Worm (Caenorhabditis elegans) whole organism, mixed stage, embryonic: ENCODE results near the gene Y102A11A.5.
A peak's percentile ranks its signal among the peaks of the same experiment; 100 is the strongest.

ENCODE experiments used
- M03D4.4 ChIP-seq: sonication (generic microtip); optimal IDR thresholded peaks from 2 replicates; lab custom pipeline; 2017; ENCODE audit warnings: mild to moderate bottlenecking, missing genetic modification characterization, missing compliant biosample characterization
- bed-3 ChIP-seq: fragments of 200-800 bp; sonication (Bioruptor generic); optimal IDR thresholded peaks from 3 replicates; lab custom pipeline; 2018; ENCODE audit warnings: mild to moderate bottlenecking, missing genetic modification characterization, moderate library complexity, missing compliant biosample characterization
- blmp-1 ChIP-seq: fragments of 150-350 bp; optimal IDR thresholded peaks from 2 replicates; lab custom pipeline; 2014; ENCODE audit warnings: missing biosample characterization, missing genetic modification characterization
- ceh-39 ChIP-seq: fragments of 150-350 bp; optimal IDR thresholded peaks from 2 replicates; lab custom pipeline; 2014; ENCODE audit warnings: missing biosample characterization, missing genetic modification characterization
- ceh-83 ChIP-seq: fragments of 200-800 bp; sonication (Bioruptor generic); optimal IDR thresholded peaks from 2 replicates; lab custom pipeline; 2018; ENCODE audit warnings: mild to moderate bottlenecking, missing genetic modification characterization, missing compliant biosample characterization
- ces-1 ChIP-seq: fragments of 150-350 bp; optimal IDR thresholded peaks from 2 replicates; lab custom pipeline; 2014; ENCODE audit warnings: missing biosample characterization, missing genetic modification reagents, missing genetic modification characterization
- cnd-1 ChIP-seq: fragments of 200-800 bp; sonication (Bioruptor generic); optimal IDR thresholded peaks from 2 replicates; lab custom pipeline; 2018; ENCODE audit warnings: mild to moderate bottlenecking, missing genetic modification characterization, missing compliant biosample characterization
- elt-1 ChIP-seq: sonication (generic microtip); optimal IDR thresholded peaks from 2 replicates; lab custom pipeline; 2017; ENCODE audit warnings: missing genetic modification characterization, mild to moderate bottlenecking, missing compliant biosample characterization, antibody characterized with exemption, moderate library complexity, borderline replicate concordance; ENCODE audit not compliant: insufficient read depth
- elt-3 ChIP-seq: fragments of 150-350 bp; optimal IDR thresholded peaks from 2 replicates; lab custom pipeline; 2014; ENCODE audit warnings: missing biosample characterization, missing genetic modification characterization
- flh-1 ChIP-seq: fragments of 200-800 bp; sonication (Bioruptor generic); optimal IDR thresholded peaks from 2 replicates; lab custom pipeline; 2018; ENCODE audit warnings: mild to moderate bottlenecking, missing genetic modification characterization, moderate library complexity, missing compliant biosample characterization
- ham-2 ChIP-seq: fragments of 200-800 bp; sonication (Bioruptor generic); optimal IDR thresholded peaks from 2 replicates; lab custom pipeline; 2018; ENCODE audit warnings: mild to moderate bottlenecking, missing genetic modification characterization, missing compliant biosample characterization
- hlh-1 ChIP-seq: fragments of 150-350 bp; optimal IDR thresholded peaks from 2 replicates; lab custom pipeline; 2014; ENCODE audit warnings: missing biosample characterization, missing genetic modification reagents, missing genetic modification characterization
- lin-13 ChIP-seq: fragments of 150-350 bp; optimal IDR thresholded peaks from 2 replicates; lab custom pipeline; 2014; ENCODE audit warnings: missing biosample characterization, missing genetic modification characterization
- lin-32 ChIP-seq: fragments of 200-800 bp; sonication (Bioruptor generic); optimal IDR thresholded peaks from 2 replicates; lab custom pipeline; 2018; ENCODE audit warnings: mild to moderate bottlenecking, missing genetic modification characterization, missing compliant biosample characterization
- lsy-2 ChIP-seq: fragments of 150-350 bp; optimal IDR thresholded peaks from 2 replicates; lab custom pipeline; 2014; ENCODE audit warnings: missing biosample characterization, missing genetic modification characterization
- mab-5 ChIP-seq: fragments of 150-350 bp; optimal IDR thresholded peaks from 2 replicates; lab custom pipeline; 2014; ENCODE audit warnings: missing biosample characterization, missing genetic modification characterization
- mep-1 ChIP-seq: fragments of 150-350 bp; optimal IDR thresholded peaks from 2 replicates; lab custom pipeline; 2017; ENCODE audit warnings: missing biosample characterization, missing genetic modification reagents, missing genetic modification characterization, inconsistent platforms
- mls-2 ChIP-seq: sonication (generic microtip); optimal IDR thresholded peaks from 2 replicates; lab custom pipeline; 2016; ENCODE audit warnings: mild to moderate bottlenecking, missing genetic modification characterization, moderate library complexity, missing compliant biosample characterization
- nhr-12 ChIP-seq: fragments of 150-350 bp; optimal IDR thresholded peaks from 2 replicates; lab custom pipeline; 2014; ENCODE audit warnings: missing biosample characterization, missing genetic modification characterization
- nhr-2 ChIP-seq: fragments of 150-350 bp; optimal IDR thresholded peaks from 2 replicates; lab custom pipeline; 2014; ENCODE audit warnings: missing biosample characterization, missing genetic modification characterization
- nhr-28 ChIP-seq: fragments of 150-350 bp; optimal IDR thresholded peaks from 2 replicates; lab custom pipeline; 2014; ENCODE audit warnings: missing biosample characterization, missing genetic modification characterization
- nhr-76 ChIP-seq: sonication (generic microtip); optimal IDR thresholded peaks from 2 replicates; lab custom pipeline; 2017; ENCODE audit warnings: missing biosample characterization, missing genetic modification characterization
- pha-4 ChIP-seq: fragments of 150-350 bp; optimal IDR thresholded peaks from 2 replicates; lab custom pipeline; 2018; ENCODE audit warnings: missing biosample characterization, missing genetic modification reagents, missing genetic modification characterization
- sem-2 ChIP-seq: fragments of 200-800 bp; sonication (Bioruptor generic); optimal IDR thresholded peaks from 2 replicates; lab custom pipeline; 2018; ENCODE audit warnings: mild to moderate bottlenecking, missing genetic modification characterization, missing compliant biosample characterization
- snpc-4 ChIP-seq: fragments of 150-350 bp; optimal IDR thresholded peaks from 2 replicates; lab custom pipeline; 2014; ENCODE audit warnings: missing biosample characterization, missing genetic modification characterization
- sptf-1 ChIP-seq: sonication (generic microtip); optimal IDR thresholded peaks from 2 replicates; lab custom pipeline; 2017; ENCODE audit warnings: mild to moderate bottlenecking, missing genetic modification characterization, moderate library complexity, missing compliant biosample characterization
- tbx-8 ChIP-seq: fragments of 200-800 bp; sonication (Bioruptor generic); optimal IDR thresholded peaks from 2 replicates; lab custom pipeline; 2018; ENCODE audit warnings: mild to moderate bottlenecking, missing genetic modification characterization, moderate library complexity, missing compliant biosample characterization
- unc-120 ChIP-seq: sonication (generic microtip); optimal IDR thresholded peaks from 2 replicates; lab custom pipeline; 2017; ENCODE audit warnings: missing genetic modification characterization, missing compliant biosample characterization; ENCODE audit not compliant: poor library complexity, severe bottlenecking
- unc-39 ChIP-seq: fragments of 150-350 bp; optimal IDR thresholded peaks from 2 replicates; lab custom pipeline; 2014; ENCODE audit warnings: missing biosample characterization, missing genetic modification characterization
- unc-62 ChIP-seq: fragments of 150-350 bp; optimal IDR thresholded peaks from 2 replicates; lab custom pipeline; 2014; ENCODE audit warnings: missing biosample characterization, missing genetic modification reagents, missing genetic modification characterization
- zip-8 ChIP-seq: fragments of 150-350 bp; optimal IDR thresholded peaks from 2 replicates; lab custom pipeline; 2014; ENCODE audit warnings: missing biosample characterization, missing genetic modification characterization
- ztf-11 ChIP-seq: fragments of 150-350 bp; optimal IDR thresholded peaks from 2 replicates; lab custom pipeline; 2014; ENCODE audit warnings: missing biosample characterization, missing genetic modification characterization

Gene Y102A11A.5

DNA sequence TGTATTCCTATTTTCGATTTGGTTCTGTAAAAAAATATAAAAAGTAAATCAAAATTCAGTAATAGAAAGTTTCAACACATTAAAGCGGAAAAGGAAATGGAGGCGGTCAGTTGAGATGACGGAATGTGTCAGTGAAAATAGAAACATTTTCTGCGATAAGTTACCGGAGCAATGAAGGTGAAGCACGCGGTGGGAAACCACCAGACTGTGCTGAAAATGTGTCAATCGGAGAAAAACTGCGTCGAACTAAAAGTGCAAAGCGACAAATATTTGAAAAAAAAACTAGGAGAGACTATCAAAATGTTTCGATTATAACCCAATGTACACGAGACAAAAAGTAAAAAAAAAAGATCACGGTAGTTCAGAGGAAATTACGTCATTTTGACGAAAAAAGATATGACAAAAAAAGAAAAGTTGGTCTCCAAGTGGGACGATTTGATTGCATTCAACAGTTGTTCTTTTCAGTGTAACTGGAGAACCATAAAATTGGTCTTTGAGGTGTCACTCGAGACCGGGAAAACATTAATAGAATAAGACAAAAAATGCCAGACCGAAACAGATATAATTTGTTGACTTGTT, 39.1 kb upstream of the Y102A11A.5 start, which contains the start of gene acl-4:
acl-4 (minus strand) TSS at position 27 of the 579 bp plus-strand sequence.
- TF ChIP-seq ham-2: no peak
- TF ChIP-seq blmp-1 (tag; lab: Kevin White, UChicago): no peak
- no peak for TF ChIP-seq tbx-8
- TF ChIP-seq zip-8 (tag; lab: Kevin White, UChicago): no peak
- TF ChIP-seq elt-3 (tag; lab: Kevin White, UChicago): no peak

DNA sequence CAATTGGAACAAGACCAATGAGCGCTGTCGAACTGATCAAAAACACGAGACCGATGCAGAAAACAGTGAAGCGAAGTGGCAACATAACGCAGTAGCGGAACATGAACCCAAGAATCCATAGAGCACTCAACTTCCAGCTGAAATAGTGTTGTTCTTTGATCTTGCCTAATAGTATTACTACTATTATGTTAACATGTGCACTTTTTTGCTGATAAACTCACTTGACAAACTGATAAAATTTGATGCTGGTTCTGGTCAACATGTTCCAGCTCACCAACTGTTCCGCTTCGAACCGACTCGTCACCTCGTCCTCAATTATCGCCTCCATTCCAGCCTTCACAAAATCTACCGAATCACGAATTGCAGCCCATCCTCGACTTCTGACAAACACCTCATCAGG, 36.9 kb upstream of the Y102A11A.5 start:
- TF ChIP-seq mls-2: no peak

DNA sequence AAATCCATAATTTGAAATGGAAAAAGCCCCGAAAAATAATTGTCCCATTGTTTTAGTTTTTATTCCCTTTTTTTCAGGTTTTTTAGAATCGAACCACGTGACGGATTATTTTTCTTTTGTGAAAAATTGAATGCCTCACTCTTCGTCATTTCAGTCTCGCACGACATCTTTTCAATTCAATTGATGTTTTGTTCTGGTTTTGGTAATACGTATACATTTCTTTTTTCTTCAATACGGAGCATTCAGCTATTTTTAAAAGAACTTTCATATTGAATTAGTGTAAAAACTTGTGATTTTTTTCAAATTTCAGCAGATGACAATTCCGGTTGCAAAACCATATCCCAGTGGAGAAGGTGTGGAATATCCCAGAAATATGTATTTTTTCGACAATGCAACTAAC, 33.3 kb upstream of the Y102A11A.5 start, which contains the start of gene F49H12.7:
F49H12.7 (plus strand) TSS at position 301 of the 400 bp plus-strand sequence.
- TF ChIP-seq snpc-4 (tag; lab: Kevin White, UChicago): no peak
- no peak for TF ChIP-seq tbx-8
- no peak for TF ChIP-seq ztf-11
- no peak for TF ChIP-seq bed-3 (GFP tag; lab: Kevin White, UChicago)
- TF ChIP-seq unc-39 (tag; lab: Kevin White, UChicago): no peak
- TF ChIP-seq nhr-28 (tag; lab: Kevin White, UChicago): no peak
- no peak for TF ChIP-seq ceh-83
- no peak for TF ChIP-seq ceh-39
- TF ChIP-seq elt-3 (tag; lab: Kevin White, UChicago): no peak
- no peak for TF ChIP-seq unc-62
- TF ChIP-seq M03D4.4: no peak
- no peak for TF ChIP-seq mep-1
- TF ChIP-seq unc-120 (tag; lab: Kevin White, UChicago): no peak
- TF ChIP-seq sem-2 (GFP tag; lab: Kevin White, UChicago): no peak
- no peak for TF ChIP-seq lin-13 (tag; lab: Kevin White, UChicago)
- no peak for TF ChIP-seq sptf-1 (tag; lab: Kevin White, UChicago)
- no peak for TF ChIP-seq nhr-76 (tag; lab: Kevin White, UChicago)
- TF ChIP-seq flh-1 (GFP tag; lab: Kevin White, UChicago): no peak

DNA sequence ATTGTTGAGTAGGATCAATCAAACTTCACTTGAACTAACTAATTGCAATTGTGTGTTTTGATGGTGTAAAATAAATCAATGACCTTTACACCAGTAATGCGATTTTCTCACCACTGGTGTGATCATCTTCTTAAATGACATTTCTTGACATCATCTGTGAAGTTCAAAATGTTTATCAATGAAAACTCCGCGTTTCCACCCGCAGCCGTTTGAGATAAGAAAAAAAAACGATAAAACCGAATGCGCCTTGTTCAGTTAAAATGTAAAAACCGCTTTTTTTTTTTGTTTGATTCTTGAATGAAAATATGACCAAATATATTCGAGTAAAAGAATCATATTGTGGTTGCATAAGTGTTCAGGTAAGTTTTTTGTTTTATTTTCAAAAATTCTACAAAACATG, 20.2 kb upstream of the Y102A11A.5 start, which contains the start of gene Y102A11A.1:
Y102A11A.1 (plus strand) TSS at position 223 of the 400 bp plus-strand sequence.
- TF ChIP-seq unc-62: no peak
- no peak for TF ChIP-seq snpc-4 (tag; lab: Kevin White, UChicago)
- TF ChIP-seq bed-3 (GFP tag; lab: Kevin White, UChicago): no peak
- TF ChIP-seq nhr-28 (tag; lab: Kevin White, UChicago): no peak
- no peak for TF ChIP-seq nhr-12 (tag; lab: Kevin White, UChicago)
- no peak for TF ChIP-seq sem-2 (GFP tag; lab: Kevin White, UChicago)
- no peak for TF ChIP-seq nhr-2 (tag; lab: Kevin White, UChicago)
- no peak for TF ChIP-seq mab-5
- TF ChIP-seq ham-2: no peak
- no peak for TF ChIP-seq lin-32 (GFP tag; lab: Kevin White, UChicago)
- TF ChIP-seq hlh-1: no peak
- TF ChIP-seq unc-39 (tag; lab: Kevin White, UChicago): no peak
- TF ChIP-seq elt-1 (tag; lab: Kevin White, UChicago): no peak
- no peak for TF ChIP-seq lsy-2 (tag; lab: Kevin White, UChicago)
- no peak for TF ChIP-seq ceh-83
- TF ChIP-seq tbx-8: no peak
- no peak for TF ChIP-seq ceh-39
- TF ChIP-seq flh-1 (GFP tag; lab: Kevin White, UChicago): no peak
- TF ChIP-seq pha-4 (tag; lab: Kevin White, UChicago): no peak
- TF ChIP-seq blmp-1 (tag; lab: Kevin White, UChicago): no peak

DNA sequence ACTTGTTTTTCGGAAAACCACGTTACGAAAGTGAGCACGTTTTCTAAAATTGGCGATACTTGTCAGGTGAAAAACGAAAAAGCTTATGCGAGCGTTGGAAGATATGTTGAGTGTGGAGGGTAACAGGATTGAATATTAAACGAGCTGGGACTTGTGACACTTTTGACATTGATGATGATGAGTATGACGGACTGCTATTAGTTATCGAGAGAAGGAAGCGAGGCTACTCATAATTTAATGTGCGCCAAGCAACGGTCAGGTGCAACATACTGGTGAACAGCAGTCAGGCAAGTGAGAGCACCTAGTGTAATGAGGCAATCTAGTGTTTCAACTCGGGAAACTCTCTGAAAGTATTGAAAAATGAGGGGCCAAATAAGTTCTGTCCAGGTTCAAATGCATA, 18.8 kb upstream of the Y102A11A.5 start:
- TF ChIP-seq sem-2 (GFP tag; lab: Kevin White, UChicago) (no peak), hlh-1 (peak; percentile 80), ceh-39 (no peak), unc-62 (peak; percentile 92)

DNA sequence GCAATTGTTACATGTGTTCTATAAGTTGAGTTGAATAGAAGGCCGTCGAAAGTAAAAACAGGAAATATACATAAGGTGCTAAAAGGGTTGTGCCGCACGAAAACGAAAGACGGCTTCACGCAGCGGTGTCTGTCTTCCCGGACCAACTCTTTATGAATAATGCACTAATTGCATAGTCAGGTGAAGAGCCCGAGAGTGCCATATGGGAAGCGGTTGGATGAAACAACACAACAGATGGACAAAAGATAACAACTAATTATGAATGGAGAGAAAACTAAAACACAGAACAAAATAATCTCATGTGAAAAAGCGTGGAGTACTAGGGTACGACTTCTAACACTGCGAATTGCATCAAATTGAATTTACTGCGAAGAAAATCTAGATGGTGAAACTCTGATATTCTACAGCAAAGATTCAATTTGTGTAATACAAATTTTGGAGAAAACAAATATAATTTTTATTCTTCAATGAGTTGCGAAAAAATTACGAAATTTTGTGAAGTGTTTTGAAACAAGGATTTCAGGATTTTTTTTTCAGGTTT, 17.5 kb upstream of the Y102A11A.5 start:
- TF ChIP-seq nhr-28 (tag; lab: Kevin White, UChicago): no peak
- TF ChIP-seq mep-1: peak; percentile 11
- TF ChIP-seq cnd-1 (tag; lab: Kevin White, UChicago): peak; percentile 76
- no peak for TF ChIP-seq pha-4 (tag; lab: Kevin White, UChicago)
- TF ChIP-seq bed-3 (GFP tag; lab: Kevin White, UChicago): no peak
- TF ChIP-seq ces-1 (GFP tag; lab: Kevin White, UChicago): peak; percentile 88
- peak; percentile 90 for TF ChIP-seq lin-32 (GFP tag; lab: Kevin White, UChicago)
- TF ChIP-seq ham-2: no peak
